Worm (Caenorhabditis elegans) whole organism, mixed stage, embryonic: Measurements from ENCODE around the gene pgp-5.

ENCODE experiments used
- blmp-1 ChIP-seq: fragments of 150-350 bp; optimal IDR thresholded peaks from 2 replicates; lab custom pipeline; 2014; ENCODE audit warnings: missing biosample characterization, missing genetic modification characterization
- ces-1 ChIP-seq: fragments of 150-350 bp; optimal IDR thresholded peaks from 2 replicates; lab custom pipeline; 2014; ENCODE audit warnings: missing biosample characterization, missing genetic modification reagents, missing genetic modification characterization
- elt-3 ChIP-seq: fragments of 150-350 bp; optimal IDR thresholded peaks from 2 replicates; lab custom pipeline; 2014; ENCODE audit warnings: missing biosample characterization, missing genetic modification characterization
- lsy-2 ChIP-seq: fragments of 150-350 bp; optimal IDR thresholded peaks from 2 replicates; lab custom pipeline; 2014; ENCODE audit warnings: missing biosample characterization, missing genetic modification characterization
- mab-5 ChIP-seq: fragments of 150-350 bp; optimal IDR thresholded peaks from 2 replicates; lab custom pipeline; 2014; ENCODE audit warnings: missing biosample characterization, missing genetic modification characterization
- mep-1 ChIP-seq: fragments of 150-350 bp; optimal IDR thresholded peaks from 2 replicates; lab custom pipeline; 2017; ENCODE audit warnings: missing biosample characterization, missing genetic modification reagents, missing genetic modification characterization, inconsistent platforms
- nhr-237 ChIP-seq: fragments of 150-350 bp; optimal IDR thresholded peaks from 2 replicates; lab custom pipeline; 2014; ENCODE audit warnings: missing biosample characterization, missing genetic modification characterization
- nhr-76 ChIP-seq: sonication (generic microtip); optimal IDR thresholded peaks from 2 replicates; lab custom pipeline; 2017; ENCODE audit warnings: missing biosample characterization, missing genetic modification characterization
- pha-4 ChIP-seq: fragments of 150-350 bp; optimal IDR thresholded peaks from 2 replicates; lab custom pipeline; 2018; ENCODE audit warnings: missing biosample characterization, missing genetic modification reagents, missing genetic modification characterization
- unc-62 ChIP-seq: fragments of 150-350 bp; optimal IDR thresholded peaks from 2 replicates; lab custom pipeline; 2014; ENCODE audit warnings: missing biosample characterization, missing genetic modification reagents, missing genetic modification characterization
- zip-8 ChIP-seq: fragments of 150-350 bp; optimal IDR thresholded peaks from 2 replicates; lab custom pipeline; 2014; ENCODE audit warnings: missing biosample characterization, missing genetic modification characterization

ce11 chrX:10891890-10892289 lies 32.8 kb upstream of the pgp-5 start, which contains the start of gene F47B10.3:
- no peak for TF ChIP-seq mep-1
- no peak for TF ChIP-seq blmp-1 (tag; lab: Kevin White, UChicago)
- no peak for TF ChIP-seq mab-5 (tag; lab: Kevin White, UChicago)
- no peak for TF ChIP-seq elt-3 (tag; lab: Kevin White, UChicago)
- TF ChIP-seq lsy-2: no peak
- no peak for TF ChIP-seq pha-4
- TF ChIP-seq nhr-76 (tag; lab: Kevin White, UChicago): no peak
- TF ChIP-seq zip-8 (tag; lab: Kevin White, UChicago): no peak
- no peak for TF ChIP-seq unc-62 (GFP tag; lab: Kevin White, UChicago)
- TF ChIP-seq ces-1 (GFP tag; lab: Kevin White, UChicago): no peak
- no peak for TF ChIP-seq nhr-237
